Worm (Caenorhabditis elegans): Measurements from ENCODE around the gene F40G9.6.
A peak's percentile ranks its signal among the peaks of the same experiment; 100 is the strongest.

The F40G9.6 gene

DNA sequence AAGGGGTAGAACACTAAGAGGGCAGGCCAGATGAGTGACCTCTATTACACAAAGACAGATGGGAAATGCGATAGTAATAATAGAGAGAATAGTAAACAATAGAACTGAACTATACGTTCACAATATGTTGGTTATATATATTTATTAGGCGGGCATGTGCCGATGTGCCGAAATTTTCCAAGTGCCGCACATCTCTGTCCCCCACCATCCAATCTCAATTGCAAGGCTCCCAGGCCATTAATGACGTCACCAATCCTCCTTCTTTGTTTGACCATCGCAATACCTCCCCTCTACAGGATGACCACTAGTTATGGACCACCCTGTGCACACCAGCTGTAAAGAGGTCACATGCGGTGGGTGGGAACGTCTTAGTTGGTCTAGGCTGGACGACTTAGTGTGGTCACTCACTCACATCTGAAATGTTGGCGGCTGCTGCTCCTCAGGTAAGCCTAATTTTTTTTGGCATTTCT, at the start of gene F40G9.6:
Gene F40G9.6 (plus strand): TSS at position 420 of the 470 bp plus-strand sequence.
- TF ChIP-seq unc-3 (GFP tag; conservative IDR thresholded peaks at IDR 0.05) (no peak), unc-3 (tag; optimal IDR thresholded peaks at IDR 0.05) (no peak), sox-2 (GFP tag; IDR thresholded peaks at IDR 0.05) (peak; percentile 51), tbx-2 (tag; optimal IDR thresholded peaks at IDR 0.05) (peak; percentile 13), ref-2 (tag; optimal IDR thresholded peaks at IDR 0.05) (peak; percentile 38), pha-4 (tag; optimal IDR thresholded peaks at IDR 0.05) (no peak), hlh-30 (tag; optimal IDR thresholded peaks at IDR 0.05; ENCODE audit: insufficient read depth) (peak; percentile 25), fkh-10 (GFP tag; optimal IDR thresholded peaks at IDR 0.05) (no peak), npax-4 (tag; optimal IDR thresholded peaks at IDR 0.05) (no peak), pag-3 (tag; optimal IDR thresholded peaks at IDR 0.05; ENCODE audit: borderline replicate concordance) (no peak), ceh-9 (tag; optimal IDR thresholded peaks at IDR 0.05) (no peak), unc-86 (tag; optimal IDR thresholded peaks at IDR 0.05) (no peak), ceh-34 (tag; optimal IDR thresholded peaks at IDR 0.05) (peak; percentile 13)

DNA sequence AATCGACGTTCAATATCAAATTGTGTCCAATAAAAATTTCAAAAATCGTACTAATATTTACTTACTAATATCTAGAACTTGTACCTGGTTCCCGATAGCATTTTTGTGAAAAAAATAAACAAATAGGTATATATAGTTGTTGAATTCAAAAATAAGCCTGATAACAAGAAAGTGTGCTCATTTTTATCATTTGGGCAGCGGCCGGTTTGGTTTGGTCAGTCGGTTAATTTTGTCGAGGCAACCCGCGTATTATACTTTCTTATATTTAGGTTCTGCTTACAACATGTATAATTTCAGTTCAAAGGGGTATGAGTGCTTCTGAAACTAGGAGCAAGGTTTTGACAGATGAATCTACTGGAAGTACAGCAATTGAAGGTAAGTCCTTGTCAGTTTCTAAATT, 48.7 kb upstream of the F40G9.6 start, which contains the start of the genes nhr-280 and C29F9.2:
Gene nhr-280 (minus strand): TSS at position 101 of the 400 bp plus-strand sequence.
Gene C29F9.2 (plus strand): TSS at position 298 of the 400 bp plus-strand sequence.
- no peak for TF ChIP-seq ztf-16 (tag; optimal IDR thresholded peaks at IDR 0.05)
- TF ChIP-seq dve-1 (tag; optimal IDR thresholded peaks at IDR 0.05), result no peak
- TF ChIP-seq ceh-34 (tag; optimal IDR thresholded peaks at IDR 0.05), result no peak
- no peak for TF ChIP-seq ceh-14 (tag; optimal IDR thresholded peaks at IDR 0.05)
- no peak for TF ChIP-seq hlh-15 (tag; optimal IDR thresholded peaks at IDR 0.05)
- TF ChIP-seq pax-1 (tag; optimal IDR thresholded peaks at IDR 0.05), result no peak
- no peak for TF ChIP-seq sox-2 (GFP tag; IDR thresholded peaks at IDR 0.05)
- no peak for TF ChIP-seq ahr-1 (tag; optimal IDR thresholded peaks at IDR 0.05)
- TF ChIP-seq ceh-24 (tag; optimal IDR thresholded peaks at IDR 0.05), result no peak
- TF ChIP-seq ceh-31 (tag; optimal IDR thresholded peaks at IDR 0.05), result no peak
- TF ChIP-seq unc-3 (GFP tag; conservative IDR thresholded peaks at IDR 0.05), result no peak
- TF ChIP-seq unc-3 (tag; optimal IDR thresholded peaks at IDR 0.05), result no peak
- no peak for TF ChIP-seq pros-1 (tag; optimal IDR thresholded peaks at IDR 0.05)
- TF ChIP-seq pat-9 (tag; optimal IDR thresholded peaks at IDR 0.05), result no peak
- TF ChIP-seq K02D7.2 (tag; optimal IDR thresholded peaks at IDR 0.05), result no peak
- no peak for TF ChIP-seq T23F11.4 (GFP tag; optimal IDR thresholded peaks at IDR 0.05)
- TF ChIP-seq unc-42 (tag; optimal IDR thresholded peaks at IDR 0.05), result no peak

ce11 chrIII:131627-132026, 47.7 kb upstream of the F40G9.6 start:
- TF ChIP-seq ceh-31 (tag; optimal IDR thresholded peaks at IDR 0.05) (peak; percentile 41), ttx-3 (tag; optimal IDR thresholded peaks at IDR 0.05) (no peak), lim-6 (tag; optimal IDR thresholded peaks at IDR 0.05) (peak; percentile 4), ztf-16 (tag; optimal IDR thresholded peaks at IDR 0.05) (no peak), dmd-4 (tag; optimal IDR thresholded peaks at IDR 0.05; ENCODE audit: borderline replicate concordance) (no peak), ahr-1 (tag; optimal IDR thresholded peaks at IDR 0.05) (no peak), unc-42 (tag; optimal IDR thresholded peaks at IDR 0.05) (peak; percentile 91), nfya-1 (tag; optimal IDR thresholded peaks at IDR 0.05) (peak; percentile 34), ceh-34 (tag; optimal IDR thresholded peaks at IDR 0.05) (peak; percentile 53), rnt-1 (tag; optimal IDR thresholded peaks at IDR 0.05) (no peak), pax-1 (tag; optimal IDR thresholded peaks at IDR 0.05) (no peak), hlh-30 (tag; optimal IDR thresholded peaks at IDR 0.05; ENCODE audit: insufficient read depth) (no peak), Y22D7AL.16 (tag; optimal IDR thresholded peaks at IDR 0.05) (no peak), ceh-14 (tag; optimal IDR thresholded peaks at IDR 0.05) (peak; percentile 43), sdc-2 (tag; optimal IDR thresholded peaks at IDR 0.05) (no peak)

DNA sequence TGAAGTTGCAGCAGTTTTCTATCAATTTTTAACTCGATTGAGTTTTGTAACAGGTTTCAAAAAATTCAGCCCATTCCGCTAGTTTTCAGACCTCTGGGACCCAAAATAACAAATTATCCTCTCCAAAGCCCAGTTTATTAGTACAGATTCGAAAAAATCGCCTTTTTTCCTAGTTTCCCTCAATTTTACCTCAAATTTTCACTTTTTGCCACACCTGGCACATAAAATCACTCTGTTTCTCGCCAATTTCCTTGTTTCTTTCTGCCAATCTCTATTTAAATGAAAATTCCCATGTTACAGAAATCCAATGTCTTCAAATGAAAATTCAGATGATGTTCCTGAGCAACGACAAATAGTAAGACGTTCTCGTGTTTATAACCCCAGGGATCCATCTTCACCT, 47.2 kb upstream of the F40G9.6 start, which contains the start of gene pals-22:
Gene pals-22 (plus strand): TSS at position 301 of the 400 bp plus-strand sequence.
- TF ChIP-seq ets-4 (tag; optimal IDR thresholded peaks at IDR 0.05), result no peak
- TF ChIP-seq ceh-30 (tag; optimal IDR thresholded peaks at IDR 0.05), result no peak
- no peak for TF ChIP-seq pat-9 (tag; optimal IDR thresholded peaks at IDR 0.05)
- no peak for TF ChIP-seq pha-4 (tag; optimal IDR thresholded peaks at IDR 0.05)
- TF ChIP-seq ahr-1 (tag; optimal IDR thresholded peaks at IDR 0.05), result no peak
- TF ChIP-seq hlh-30 (tag; optimal IDR thresholded peaks at IDR 0.05; ENCODE audit: insufficient read depth), result no peak
- no peak for TF ChIP-seq eyg-1 (tag; optimal IDR thresholded peaks at IDR 0.05)
- TF ChIP-seq ceh-22 (tag; optimal IDR thresholded peaks at IDR 0.05), result no peak
